Worm (Caenorhabditis elegans) whole organism, L4 larva: ENCODE data around the gene M110.8.

Source experiments
- D1046.2 ChIP-seq: fragments of 200-800 bp; sonication (Bioruptor generic); IDR thresholded peaks from 2 replicates; pipeline ENCODE4 v1.3.6; 2022; ENCODE audit warnings: missing genetic modification characterization, missing compliant biosample characterization
- lsy-2 ChIP-seq, 2 experiments: fragments of 150-350 bp in 1 of 2; sonication (generic microtip) in 1 of 2; optimal IDR thresholded peaks; 2 replicates each; lab custom pipeline; 2014 to 2017; ENCODE audit warnings: missing biosample characterization in 2 of 2, missing genetic modification characterization in 2 of 2
- mdt-29 ChIP-seq: fragments of 200-800 bp; sonication (Bioruptor generic); IDR thresholded peaks from 2 replicates; pipeline ENCODE4 v1.3.6; 2022; ENCODE audit warnings: missing genetic modification reagents, missing genetic modification characterization, missing compliant biosample characterization
- nhr-11 ChIP-seq: fragments of 150-350 bp; optimal IDR thresholded peaks from 2 replicates; lab custom pipeline; 2014; ENCODE audit warnings: missing biosample characterization, missing genetic modification characterization
- nhr-237 ChIP-seq: sonication (generic microtip); optimal IDR thresholded peaks from 2 replicates; lab custom pipeline; 2017; ENCODE audit warnings: missing biosample characterization, missing genetic modification characterization
- nhr-41 ChIP-seq: fragments of 200-800 bp; sonication (Bioruptor generic); IDR thresholded peaks from 2 replicates; pipeline ENCODE4 v1.3.6; 2022; ENCODE audit warnings: missing genetic modification reagents, missing genetic modification characterization, missing compliant biosample characterization
- nhr-48 ChIP-seq: sonication (generic microtip); optimal IDR thresholded peaks from 2 replicates; lab custom pipeline; 2016; ENCODE audit warnings: mild to moderate bottlenecking, missing genetic modification characterization, missing compliant biosample characterization
- rbr-2 ChIP-seq: sonication (generic microtip); optimal IDR thresholded peaks from 2 replicates; lab custom pipeline; 2016; ENCODE audit warnings: missing genotype, missing genetic modification characterization, missing compliant biosample characterization
- sdz-12 ChIP-seq: fragments of 200-800 bp; sonication (Bioruptor generic); optimal IDR thresholded peaks from 2 replicates; lab custom pipeline; 2018; ENCODE audit warnings: mild to moderate bottlenecking, missing genetic modification characterization, missing compliant biosample characterization

- TF ChIP-seq nhr-237 (tag; lab: Kevin White, UChicago) (no peak), lsy-2 (tag; optimal IDR thresholded peaks at IDR 0.05; lab: Kevin White, UChicago) (peak in 1 of 2 experiments; percentile 23), nhr-11 (tag; lab: Kevin White, UChicago) (no peak), rbr-2 (tag; lab: Kevin White, UChicago) (no peak), sdz-12 (GFP tag; lab: Kevin White, UChicago) (no peak), nhr-48 (tag; lab: Kevin White, UChicago) (no peak), nhr-41 (GFP tag; lab: Robert Waterston, UW) (no peak), mdt-29 (GFP tag; lab: Robert Waterston, UW) (no peak), D1046.2 (GFP tag; lab: Robert Waterston, UW) (no peak)
Measured at ce11 chrII:8226475-8226874, 17.1 kb upstream of the M110.8 start.
